Worm (Caenorhabditis elegans) whole organism, L4 larva: ENCODE measurements around the gene prmt-9.

Source experiments
- D1046.2 ChIP-seq: fragments of 200-800 bp; sonication (Bioruptor generic); IDR thresholded peaks from 2 replicates; pipeline ENCODE4 v1.3.6; 2022; ENCODE audit warnings: missing genetic modification characterization, missing compliant biosample characterization
- F10B5.3 ChIP-seq: sonication (generic microtip); optimal IDR thresholded peaks from 2 replicates; lab custom pipeline; 2016; ENCODE audit warnings: mild to moderate bottlenecking, missing genetic modification characterization, missing compliant biosample characterization
- F49E8.2 ChIP-seq: sonication (generic microtip); optimal IDR thresholded peaks from 2 replicates; lab custom pipeline; 2016; ENCODE audit warnings: missing compliant biosample characterization, mild to moderate bottlenecking, missing genetic modification characterization, borderline replicate concordance
- R02D3.7 ChIP-seq: fragments of 150-350 bp; sonication (generic microtip); optimal IDR thresholded peaks from 3 replicates; lab custom pipeline; 2014; ENCODE audit warnings: missing biosample characterization, missing genetic modification characterization
- T26A8.4 ChIP-seq: fragments of 200-800 bp; sonication (Bioruptor generic); IDR thresholded peaks from 2 replicates; pipeline ENCODE4 v1.3.6; 2022; ENCODE audit warnings: missing genetic modification characterization, missing compliant biosample characterization
- Y105C5A.15 ChIP-seq: fragments of 200-800 bp; sonication (Bioruptor generic); IDR thresholded peaks from 2 replicates; pipeline ENCODE4 v1.3.6; 2022; ENCODE audit warnings: missing genetic modification characterization, missing compliant biosample characterization
- Y48G9A.11 ChIP-seq: fragments of 200-800 bp; sonication (Bioruptor generic); IDR thresholded peaks from 2 replicates; pipeline ENCODE4 v1.3.6; 2022; ENCODE audit warnings: missing genetic modification reagents, missing genetic modification characterization, missing compliant biosample characterization
- Y5F2A.4 ChIP-seq: fragments of 200-800 bp; sonication (Bioruptor generic); optimal IDR thresholded peaks from 2 replicates; lab custom pipeline; 2018; ENCODE audit warnings: mild to moderate bottlenecking, missing genetic modification characterization, missing compliant biosample characterization
- Y75B8A.6 ChIP-seq: fragments of 200-800 bp; sonication (Bioruptor generic); IDR thresholded peaks from 2 replicates; pipeline ENCODE4 v1.3.6; 2022; ENCODE audit warnings: missing genetic modification reagents, missing genetic modification characterization, missing compliant biosample characterization
- aly-2 ChIP-seq: sonication (generic microtip); optimal IDR thresholded peaks from 2 replicates; lab custom pipeline; 2018; ENCODE audit warnings: missing biosample characterization, missing genetic modification characterization
- ceh-44 ChIP-seq: fragments of 200-800 bp; sonication (Bioruptor generic); IDR thresholded peaks from 2 replicates; pipeline ENCODE4 v1.3.6; 2022; ENCODE audit warnings: missing genetic modification reagents, missing genetic modification characterization, missing compliant biosample characterization
- ceh-82 ChIP-seq: sonication (generic microtip); optimal IDR thresholded peaks from 2 replicates; lab custom pipeline; 2017; ENCODE audit warnings: missing biosample characterization, missing genetic modification characterization
- ces-1 ChIP-seq: fragments of 150-350 bp; sonication (generic microtip); optimal IDR thresholded peaks from 4 replicates; lab custom pipeline; 2014; ENCODE audit warnings: missing biosample characterization, missing genetic modification reagents, missing genetic modification characterization
- cey-2 ChIP-seq: sonication (generic microtip); optimal IDR thresholded peaks from 3 replicates; lab custom pipeline; 2017; ENCODE audit warnings: missing genetic modification characterization, mild to moderate bottlenecking, missing compliant biosample characterization, antibody characterized with exemption, borderline replicate concordance; ENCODE audit not compliant: insufficient read depth
- daf-12 ChIP-seq: fragments of 150-350 bp; optimal IDR thresholded peaks from 2 replicates; lab custom pipeline; 2014; ENCODE audit warnings: missing biosample characterization, missing genetic modification reagents, missing genetic modification characterization
- daf-19 ChIP-seq: fragments of 200-800 bp; sonication (Bioruptor generic); conservative IDR thresholded peaks from 2 replicates; pipeline ENCODE4 v1.3.6; 2022; ENCODE audit warnings: missing genetic modification characterization, missing compliant biosample characterization
- dmd-9 ChIP-seq: fragments of 200-800 bp; sonication (Bioruptor generic); IDR thresholded peaks from 2 replicates; pipeline ENCODE4 v1.3.6; 2022; ENCODE audit warnings: missing genetic modification reagents, missing genetic modification characterization, missing compliant biosample characterization
- dpl-1 ChIP-seq: fragments of 150-350 bp; optimal IDR thresholded peaks from 2 replicates; lab custom pipeline; 2014; ENCODE audit warnings: missing biosample characterization, missing genetic modification reagents, missing genetic modification characterization
- duxl-1 ChIP-seq: sonication (generic microtip); optimal IDR thresholded peaks from 2 replicates; lab custom pipeline; 2016; ENCODE audit warnings: mild to moderate bottlenecking, missing genetic modification characterization, moderate library complexity, missing compliant biosample characterization; ENCODE audit not compliant: poor library complexity
- fkh-10 ChIP-seq: fragments of 150-350 bp; optimal IDR thresholded peaks from 2 replicates; lab custom pipeline; 2014; ENCODE audit warnings: missing biosample characterization, missing genetic modification reagents, missing genetic modification characterization
- gei-8 ChIP-seq: fragments of 200-800 bp; sonication (Bioruptor generic); optimal IDR thresholded peaks from 2 replicates; lab custom pipeline; 2018; ENCODE audit warnings: mild to moderate bottlenecking, missing genetic modification characterization, missing compliant biosample characterization
- hif-1 ChIP-seq, 2 experiments: sonication (generic microtip); optimal IDR thresholded peaks; 2 replicates each; lab custom pipeline; 2016 to 2017; ENCODE audit warnings: missing compliant biosample characterization in 2 of 2, missing genetic modification characterization in 2 of 2, missing genetic modification reagents in 2 of 2, missing genotype in 2 of 2, mild to moderate bottlenecking in 1 of 2
- hlh-30 ChIP-seq: sonication (generic microtip); optimal IDR thresholded peaks from 2 replicates; lab custom pipeline; 2017; ENCODE audit warnings: antibody characterized with exemption, mild to moderate bottlenecking, missing genetic modification characterization, missing compliant biosample characterization; ENCODE audit not compliant: insufficient read depth
- jun-1 ChIP-seq: fragments of 150-350 bp; optimal IDR thresholded peaks from 2 replicates; lab custom pipeline; 2014; ENCODE audit warnings: missing biosample characterization, missing genetic modification reagents, missing genetic modification characterization
- lin-13 ChIP-seq: fragments of 150-350 bp; optimal IDR thresholded peaks from 2 replicates; lab custom pipeline; 2014; ENCODE audit warnings: missing biosample characterization, missing genetic modification reagents, missing genetic modification characterization
- lin-38 ChIP-seq: fragments of 200-800 bp; sonication (Bioruptor generic); IDR thresholded peaks from 2 replicates; pipeline ENCODE4 v1.3.6; 2022; ENCODE audit warnings: missing genetic modification reagents, missing genetic modification characterization, missing compliant biosample characterization
- lin-39 ChIP-seq: fragments of 150-350 bp; optimal IDR thresholded peaks from 2 replicates; lab custom pipeline; 2014; ENCODE audit warnings: missing biosample characterization, missing genetic modification reagents, missing genetic modification characterization
- madf-9 ChIP-seq: fragments of 200-800 bp; sonication (Bioruptor generic); conservative IDR thresholded peaks from 2 replicates; pipeline ENCODE4 v1.3.6; 2022; ENCODE audit warnings: missing genetic modification reagents, missing genetic modification characterization, missing compliant biosample characterization
- mep-1 ChIP-seq: fragments of 150-350 bp; sonication (generic microtip); optimal IDR thresholded peaks from 3 replicates; lab custom pipeline; 2014; ENCODE audit warnings: missing biosample characterization, missing genetic modification characterization
- mes-2 ChIP-seq: sonication (generic microtip); optimal IDR thresholded peaks from 2 replicates; lab custom pipeline; 2016; ENCODE audit warnings: missing genotype, mild to moderate bottlenecking, missing genetic modification characterization, missing compliant biosample characterization; ENCODE audit not compliant: poor library complexity, severe bottlenecking
- mxl-2 ChIP-seq: fragments of 200-800 bp; sonication (Bioruptor generic); conservative IDR thresholded peaks from 2 replicates; pipeline ENCODE4 v1.3.6; 2022; ENCODE audit warnings: missing genetic modification reagents, missing genetic modification characterization, missing compliant biosample characterization
- mxl-3 ChIP-seq: fragments of 200-800 bp; sonication (Bioruptor generic); optimal IDR thresholded peaks from 2 replicates; lab custom pipeline; 2018; ENCODE audit warnings: mild to moderate bottlenecking, missing genetic modification characterization, missing compliant biosample characterization
- nhr-10 ChIP-seq: fragments of 150-350 bp; optimal IDR thresholded peaks from 2 replicates; lab custom pipeline; 2014; ENCODE audit warnings: missing biosample characterization, missing genetic modification characterization
- nhr-28 ChIP-seq: fragments of 150-350 bp; optimal IDR thresholded peaks from 2 replicates; lab custom pipeline; 2014; ENCODE audit warnings: missing biosample characterization, missing genetic modification characterization
- nhr-41 ChIP-seq: fragments of 200-800 bp; sonication (Bioruptor generic); IDR thresholded peaks from 2 replicates; pipeline ENCODE4 v1.3.6; 2022; ENCODE audit warnings: missing genetic modification reagents, missing genetic modification characterization, missing compliant biosample characterization
- nhr-42 ChIP-seq: fragments of 200-800 bp; sonication (Bioruptor generic); IDR thresholded peaks from 2 replicates; pipeline ENCODE4 v1.3.6; 2022; ENCODE audit warnings: missing genetic modification characterization, missing compliant biosample characterization
- nhr-6 ChIP-seq: fragments of 150-350 bp; optimal IDR thresholded peaks from 2 replicates; lab custom pipeline; 2014; ENCODE audit warnings: missing biosample characterization, missing genetic modification characterization
- nhr-76 ChIP-seq: fragments of 150-350 bp; optimal IDR thresholded peaks from 2 replicates; lab custom pipeline; 2014; ENCODE audit warnings: missing biosample characterization, missing genetic modification characterization
- nhr-77 ChIP-seq: fragments of 150-350 bp; optimal IDR thresholded peaks from 2 replicates; lab custom pipeline; 2014; ENCODE audit warnings: missing biosample characterization, missing genetic modification characterization
- saeg-2 ChIP-seq: fragments of 200-800 bp; sonication (Bioruptor generic); IDR thresholded peaks from 2 replicates; pipeline ENCODE4 v1.3.6; 2022; ENCODE audit warnings: missing genetic modification reagents, missing genetic modification characterization, missing compliant biosample characterization
- set-16 ChIP-seq: fragments of 200-800 bp; sonication (Bioruptor generic); IDR thresholded peaks from 2 replicates; pipeline ENCODE4 v1.3.6; 2022; ENCODE audit warnings: missing genetic modification reagents, missing genetic modification characterization, missing compliant biosample characterization
- spr-1 ChIP-seq: sonication (generic microtip); optimal IDR thresholded peaks from 2 replicates; lab custom pipeline; 2016; ENCODE audit warnings: mild to moderate bottlenecking, missing genetic modification characterization, missing compliant biosample characterization
- unc-39 ChIP-seq: sonication (generic microtip); optimal IDR thresholded peaks from 2 replicates; lab custom pipeline; 2017; ENCODE audit warnings: missing biosample characterization, missing genetic modification characterization
- unc-62 ChIP-seq, 3 experiments: fragments of 150-350 bp in 1 of 3; sonication (generic microtip); optimal IDR thresholded peaks in 2 of 3; peaks in 1 of 3; 1 replicate in 1 of 3; 2 replicates in 2 of 3; lab custom pipeline; 2014 to 2017; ENCODE audit warnings: missing biosample characterization in 3 of 3, missing genetic modification characterization in 3 of 3, missing genetic modification reagents in 3 of 3, missing genotype in 1 of 3
- zag-1 ChIP-seq: fragments of 150-350 bp; optimal IDR thresholded peaks from 2 replicates; lab custom pipeline; 2014; ENCODE audit warnings: missing biosample characterization, missing genetic modification characterization
- zfp-3 ChIP-seq: fragments of 200-800 bp; sonication (Bioruptor generic); conservative IDR thresholded peaks from 2 replicates; pipeline ENCODE4 v1.3.6; 2022; ENCODE audit warnings: missing genetic modification reagents, missing genetic modification characterization, missing compliant biosample characterization
- zip-11 ChIP-seq: fragments of 200-800 bp; sonication (Bioruptor generic); IDR thresholded peaks from 2 replicates; pipeline ENCODE4 v1.3.6; 2022; ENCODE audit warnings: missing genetic modification characterization, missing compliant biosample characterization
- zip-2 ChIP-seq: fragments of 150-350 bp; optimal IDR thresholded peaks from 2 replicates; lab custom pipeline; 2014; ENCODE audit warnings: missing biosample characterization, missing genetic modification characterization

The prmt-9 gene

DNA sequence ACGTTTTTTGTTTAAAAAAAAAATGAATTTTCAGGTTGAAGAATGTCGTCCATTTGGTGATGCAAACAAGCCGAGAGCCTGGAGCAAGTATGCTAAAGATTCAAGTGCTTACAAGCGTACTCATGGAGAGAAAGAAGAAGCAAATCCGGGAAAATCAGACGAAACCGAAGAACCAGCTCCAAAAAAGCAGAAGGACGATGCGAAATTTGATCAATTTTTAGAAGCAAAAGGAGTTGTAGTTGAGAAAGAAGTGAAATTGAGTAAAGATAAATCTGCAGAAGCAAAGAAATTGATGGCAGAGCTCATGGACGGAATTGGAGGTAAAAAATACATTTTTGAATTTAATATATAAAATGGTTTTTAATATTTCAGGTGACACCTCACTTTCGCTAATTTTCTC is 41.0 kb upstream of the prmt-9 start:
- TF ChIP-seq ceh-82 (tag; lab: Kevin White, UChicago) (no peak), ces-1 (GFP tag; lab: Kevin White, UChicago) (no peak), lin-13 (no peak), nhr-41 (no peak), zip-2 (tag; lab: Kevin White, UChicago) (no peak), spr-1 (tag; lab: Kevin White, UChicago) (no peak), ceh-44 (no peak), daf-12 (no peak)

DNA sequence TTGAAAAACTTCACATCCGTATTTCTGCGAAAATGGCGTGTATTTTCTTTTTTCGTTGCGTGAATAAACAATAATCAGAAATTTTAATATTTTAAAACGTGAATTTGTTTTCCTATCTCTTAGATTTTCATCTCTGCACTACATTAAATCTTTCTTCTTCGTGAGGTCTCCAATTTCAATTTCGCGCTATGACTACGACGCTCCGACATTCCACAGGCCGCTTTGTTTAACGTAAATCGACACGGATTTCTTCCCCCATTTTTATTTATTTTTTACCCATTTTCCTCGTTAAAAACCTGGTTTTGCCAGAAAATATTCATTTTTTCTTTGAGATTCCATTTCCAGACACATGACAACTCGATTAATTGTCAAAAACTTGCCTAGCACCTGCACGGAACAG is 40.5 kb upstream of the prmt-9 start, which contains the start of the genes T23F6.3 and rbd-1:
T23F6.3 (minus strand) TSS at position 120 of the 400 bp plus-strand sequence.
rbd-1 (plus strand) TSS at position 346 of the 400 bp plus-strand sequence.
- TF ChIP-seq gei-8, result no peak
- no peak for TF ChIP-seq madf-9 (GFP tag; lab: Robert Waterston, UW)
- no peak for TF ChIP-seq F10B5.3 (tag; lab: Kevin White, UChicago)
- peak in 1 of 2 experiments; percentile 3 for TF ChIP-seq unc-62 (GFP tag; optimal IDR thresholded peaks at IDR 0.05 in 1 of 2; lab: Kevin White, UChicago)
- no peak for TF ChIP-seq unc-62 (tag; optimal IDR thresholded peaks at IDR 0.05; lab: Kevin White, UChicago)
- TF ChIP-seq Y75B8A.6 (GFP tag; lab: Robert Waterston, UW), result no peak
- peak; percentile 99 for TF ChIP-seq dpl-1
- TF ChIP-seq nhr-6 (tag; lab: Kevin White, UChicago), result peak; percentile 60
- TF ChIP-seq mes-2 (tag; lab: Kevin White, UChicago), result peak; percentile 97
- no peak for TF ChIP-seq Y5F2A.4 (GFP tag; lab: Kevin White, UChicago)
- no peak for TF ChIP-seq Y105C5A.15 (GFP tag; lab: Robert Waterston, UW)
- no peak for TF ChIP-seq unc-39 (tag; lab: Kevin White, UChicago)
- TF ChIP-seq D1046.2, result no peak
- no peak for TF ChIP-seq cey-2 (tag; lab: Kevin White, UChicago)
- TF ChIP-seq mep-1, result peak; percentile 80
- no peak for TF ChIP-seq ceh-82 (tag; lab: Kevin White, UChicago)
- peak in 1 of 2 experiments; percentile 79 for TF ChIP-seq hif-1 (tag; optimal IDR thresholded peaks at IDR 0.05; lab: Kevin White, UChicago)
- TF ChIP-seq lin-38 (GFP tag; lab: Robert Waterston, UW), result peak; percentile 83
- no peak for TF ChIP-seq set-16 (GFP tag; lab: Robert Waterston, UW)
- TF ChIP-seq mxl-3 (GFP tag; lab: Kevin White, UChicago), result peak; percentile 34
- peak; percentile 66; the same call in 1 of the 2 replicates for TF ChIP-seq nhr-42 (GFP tag; lab: Robert Waterston, UW)
- peak; percentile 100 for TF ChIP-seq Y48G9A.11
- TF ChIP-seq spr-1 (tag; lab: Kevin White, UChicago), result peak; percentile 47
- peak; percentile 36 for TF ChIP-seq jun-1
- TF ChIP-seq nhr-28, result peak; percentile 77
- TF ChIP-seq aly-2 (tag; lab: Kevin White, UChicago), result no peak
- peak; percentile 81 for TF ChIP-seq R02D3.7 (tag; lab: Kevin White, UChicago)
- no peak for TF ChIP-seq mxl-2 (GFP tag; lab: Robert Waterston, UW)
- peak; percentile 75 for TF ChIP-seq T26A8.4
- no peak for TF ChIP-seq zag-1 (tag; lab: Kevin White, UChicago)
- TF ChIP-seq F49E8.2, result no peak
- peak; percentile 80 for TF ChIP-seq nhr-77 (tag; lab: Kevin White, UChicago)
- peak; percentile 69 for TF ChIP-seq duxl-1 (tag; lab: Kevin White, UChicago)
- TF ChIP-seq zip-11 (GFP tag; lab: Robert Waterston, UW), result no peak
- peak; percentile 78 for TF ChIP-seq hlh-30 (tag; lab: Kevin White, UChicago)
- TF ChIP-seq dmd-9 (GFP tag; lab: Robert Waterston, UW), result 0 out of 2 replicates have a peak, but pooled peaks have one; percentile 27
- no peak for TF ChIP-seq nhr-41
- no peak for TF ChIP-seq lin-39
- no peak for TF ChIP-seq zfp-3 (GFP tag; lab: Robert Waterston, UW)
- TF ChIP-seq nhr-76, result no peak
- no peak for TF ChIP-seq daf-19 (GFP tag; lab: Robert Waterston, UW)
- peak; percentile 52 for TF ChIP-seq fkh-10
- TF ChIP-seq nhr-10 (tag; lab: Kevin White, UChicago), result no peak
- TF ChIP-seq saeg-2 (GFP tag; lab: Robert Waterston, UW), result no peak
